Worm (Caenorhabditis elegans): ENCODE measurements around the gene F56D6.23.

DNA sequence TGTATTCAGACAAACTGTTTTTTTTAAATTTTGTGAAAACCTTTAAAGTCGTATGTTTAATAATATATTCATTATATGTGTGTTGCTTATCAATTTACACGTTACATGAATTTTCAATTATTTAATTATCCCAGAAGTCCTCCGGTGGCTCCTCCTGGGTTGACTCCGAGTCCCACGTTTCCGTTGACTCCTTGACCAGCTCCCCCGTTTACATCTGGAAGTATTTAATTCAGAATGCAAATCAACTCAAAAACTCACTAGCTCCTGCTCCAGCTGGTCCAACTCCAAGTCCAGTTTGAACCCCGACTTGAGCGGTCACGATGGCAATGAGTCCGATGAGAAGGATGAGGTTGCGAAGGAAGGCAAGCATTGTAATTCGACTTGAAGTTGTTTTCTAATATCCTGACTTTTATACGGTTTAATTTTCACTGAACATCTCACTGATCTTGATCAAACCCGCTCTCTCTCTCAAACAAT lies 24.2 kb upstream of the F56D6.23 start, which contains the start of gene F56D6.8:
- TF ChIP-seq fos-1 (tag; optimal IDR thresholded peaks at IDR 0.05) = no peak
- no peak for TF ChIP-seq nhr-11 (tag; optimal IDR thresholded peaks at IDR 0.05)
